Fruit fly (Drosophila melanogaster) Kc167 (cell line): ENCODE data around the gene CG13829.

Experiments
- Myc ChIP-seq: fragments of >200 bp; optimal IDR thresholded peaks from 2 replicates; lab custom pipeline; 2017; ENCODE audit warnings: missing external identifiers
- h ChIP-seq: fragments of >200 bp; optimal IDR thresholded peaks from 3 replicates; lab custom pipeline; 2018; ENCODE audit warnings: missing external identifiers
- insv ChIP-seq: fragments of >200 bp; optimal IDR thresholded peaks from 3 replicates; lab custom pipeline; 2018; ENCODE audit warnings: missing external identifiers
- psq ChIP-seq: fragments of >200 bp; optimal IDR thresholded peaks from 2 replicates; lab custom pipeline; 2017; ENCODE audit warnings: missing external identifiers
- ttk ChIP-seq: sonication (Bioruptor generic); optimal IDR thresholded peaks from 2 replicates; lab custom pipeline; 2017; ENCODE audit warnings: missing external identifiers

dm6 chr3R:23130181-23130580, 31.0 kb downstream of the CG13829 start:
- no peak for TF ChIP-seq h (lab: Kevin White, UChicago)
- TF ChIP-seq insv (lab: Kevin White, UChicago) = no peak
- TF ChIP-seq psq = no peak
- TF ChIP-seq ttk (lab: Kevin White, UChicago) = no peak
- no peak for TF ChIP-seq Myc (lab: Kevin White, UChicago)
